Fruit fly (Drosophila melanogaster): ENCODE data around the gene CG2003.

- TF ChIP-seq CG13204 (GFP tag; optimal IDR thresholded peaks at IDR 0.05) (no peak), CG14655 (GFP tag; optimal IDR thresholded peaks at IDR 0.05) (no peak), CG8159 (tag; optimal IDR thresholded peaks at IDR 0.05) (no peak), Pif1A (GFP tag; optimal IDR thresholded peaks at IDR 0.05) (no peak), CG9948 (tag; optimal IDR thresholded peaks at IDR 0.05) (no peak), CG15710 (tag; optimal IDR thresholded peaks at IDR 0.05) (no peak), Snoo (tag; optimal IDR thresholded peaks at IDR 0.05) (no peak), fd96Ca (GFP tag; IDR thresholded peaks at IDR 0.05) (no peak), EcR (GFP tag; optimal IDR thresholded peaks at IDR 0.05) (no peak), CG32121 (GFP tag; IDR thresholded peaks at IDR 0.05) (no peak)
These were observed 60.1 kb downstream of the CG2003 start, which contains the start of gene Pos for dm6 chr3R:32038030-32038429.
